Worm (Caenorhabditis elegans) whole organism, dauer: ENCODE results near the gene R01E6.7.

Experiments
- unc-62 ChIP-seq: sonication (generic microtip); optimal IDR thresholded peaks from 2 replicates; lab custom pipeline; 2017; ENCODE audit warnings: missing biosample characterization, missing genetic modification reagents, missing genetic modification characterization

R01E6.7 gene

ce11 chrX:13536759-13537158, 33.0 kb downstream of the R01E6.7 start, which contains the start of gene R01E6.5:
Gene R01E6.5 (plus strand): TSS chrX:13537059.
- TF ChIP-seq unc-62: no peak

DNA sequence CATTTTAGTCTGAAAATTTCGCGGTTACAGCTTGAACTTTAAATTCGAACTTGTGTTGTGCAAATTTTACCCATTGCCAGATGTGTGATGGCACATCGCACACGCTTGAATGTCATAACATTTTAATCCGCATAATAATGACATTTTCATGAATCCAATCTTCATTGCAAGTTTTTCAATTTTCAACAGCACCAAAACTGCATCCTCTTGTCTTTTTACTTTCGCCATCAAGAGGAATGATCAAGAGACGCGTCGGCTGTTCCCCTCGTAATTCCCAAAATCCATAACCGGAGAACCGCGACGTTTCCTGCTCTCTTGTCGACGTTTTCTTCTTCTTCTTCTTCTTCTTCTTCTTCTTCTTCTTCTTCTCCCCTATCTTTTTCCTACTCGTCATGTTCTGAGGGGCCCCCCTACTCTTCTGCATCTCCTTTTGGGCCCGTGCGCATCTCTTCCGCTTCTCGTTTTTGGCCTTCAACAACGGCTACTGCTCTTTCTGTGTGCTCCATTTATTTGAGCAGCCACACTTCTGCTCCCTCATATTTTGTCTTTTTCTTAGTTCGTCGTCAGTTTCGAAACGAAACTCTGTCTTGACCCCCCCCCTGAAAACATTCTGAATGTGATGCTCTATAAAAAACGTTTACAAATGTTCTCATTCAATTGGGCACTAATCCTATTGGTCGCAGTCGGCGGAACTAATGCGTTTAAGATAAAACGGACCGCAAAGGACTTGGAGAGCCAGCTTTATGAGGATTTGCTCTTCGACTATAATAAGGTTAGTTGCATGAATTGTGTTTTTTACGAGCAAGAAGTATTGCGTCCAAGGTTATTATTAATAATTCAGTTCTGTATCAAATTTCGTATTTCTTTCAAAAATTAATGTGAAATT, 37.1 kb downstream of the R01E6.7 start, which contains the start of gene acr-12:
Gene acr-12, plus strand, starts transcription at position 430 of the 886 bp plus-strand sequence.
- no peak for TF ChIP-seq unc-62

DNA sequence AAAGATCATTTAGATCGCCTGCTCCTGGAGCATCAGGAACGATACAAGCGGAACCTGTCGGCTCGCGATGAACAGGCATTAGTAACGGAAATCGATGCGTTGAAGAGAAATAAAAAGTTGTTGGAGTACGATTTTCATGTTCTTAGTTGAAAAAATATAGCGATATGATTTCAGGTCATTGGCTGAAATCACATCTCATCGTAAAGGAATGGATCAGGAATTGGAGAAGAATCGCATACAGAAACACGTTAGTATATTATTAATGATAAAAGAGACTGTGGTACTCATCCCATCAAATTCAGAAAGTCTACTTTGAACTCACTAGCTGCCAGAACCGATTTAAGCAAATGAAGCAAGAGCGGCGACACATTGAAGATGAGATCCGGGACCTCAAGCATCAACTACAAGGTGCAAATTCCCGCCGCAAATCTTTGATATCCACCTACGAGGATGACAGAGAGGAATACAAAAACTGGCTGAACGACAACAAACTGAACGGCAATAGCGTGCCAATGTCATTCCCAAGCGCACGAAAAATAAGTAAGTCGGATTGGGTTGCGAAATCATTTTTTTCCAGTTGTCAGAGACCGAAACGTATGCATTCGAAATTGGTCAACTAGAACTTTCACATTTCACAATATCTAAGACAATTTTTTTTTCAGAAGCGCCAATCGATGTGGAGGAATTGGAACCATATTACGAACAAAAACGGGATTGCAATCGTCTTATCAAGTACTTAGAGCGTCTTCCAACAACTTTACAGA, 39.6 kb downstream of the R01E6.7 start:
- no peak for TF ChIP-seq unc-62

DNA sequence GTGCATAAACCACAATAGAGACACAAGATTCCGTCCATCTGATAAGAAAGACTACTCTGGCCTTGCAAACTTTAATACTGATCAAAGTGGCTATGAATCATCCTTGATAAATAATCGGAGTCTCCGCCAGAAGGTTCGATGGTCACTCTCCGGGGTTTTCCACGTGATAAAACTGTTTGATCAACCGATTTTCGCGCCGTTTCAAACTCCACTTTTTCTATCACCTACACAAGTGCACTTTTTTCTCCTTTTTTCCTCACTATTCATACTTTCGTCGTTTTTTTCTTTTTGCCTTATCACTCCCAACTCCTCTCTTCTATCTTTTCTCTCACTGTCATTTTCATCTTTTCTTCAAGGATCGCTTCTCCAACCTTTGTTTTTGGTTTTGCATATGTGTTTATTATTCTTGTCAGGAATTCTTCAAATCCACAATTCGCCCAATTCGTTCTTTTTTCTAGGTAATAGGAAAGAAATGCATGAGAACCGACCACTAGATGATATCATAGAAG, 41.1 kb downstream of the R01E6.7 start, which contains the start of gene F18H3.4:
Gene F18H3.4, plus strand, starts transcription at position 459 of the 509 bp plus-strand sequence.
- no peak for TF ChIP-seq unc-62

- TF ChIP-seq unc-62: no peak
Measured at ce11 chrX:13527347-13528092, 42.2 kb downstream of the R01E6.7 start, which contains the start of gene pab-2. Gene pab-2 (minus strand): TSS chrX:13527415.

ce11 chrX:13526219-13527218, 43.2 kb downstream of the R01E6.7 start:
- TF ChIP-seq unc-62: no peak

- TF ChIP-seq unc-62: no peak
Measured at ce11 chrX:13525094-13525493, 44.7 kb downstream of the R01E6.7 start.

ce11 chrX:13518861-13519713, 50.7 kb downstream of the R01E6.7 start, which contains the start of the genes cdk-4 and F18H3.1:
Gene cdk-4 (minus strand): TSS chrX:13518911.
Gene F18H3.1 (plus strand): TSS chrX:13519663.
- no peak for TF ChIP-seq unc-62
